Fruit fly (Drosophila melanogaster) whole organism, embryonic: ENCODE results near the gene SCaMC.

Experiments used
- Aef1 ChIP-seq: fragments of 200-800 bp; sonication (Bioruptor generic); IDR thresholded peaks from 3 replicates; pipeline ENCODE4 v1.3.6; 2022; ENCODE audit warnings: missing biosample characterization, missing genetic modification characterization
- CG10321 ChIP-seq: fragments of 200-800 bp; sonication (Bioruptor generic); IDR thresholded peaks from 2 replicates; pipeline ENCODE4 v1.3.6; 2022; ENCODE audit warnings: missing biosample characterization, missing genetic modification characterization
- CG11560 ChIP-seq: fragments of 200-800 bp; sonication (Bioruptor generic); IDR thresholded peaks from 3 replicates; pipeline ENCODE4 v1.3.6; 2022; ENCODE audit warnings: missing biosample characterization, missing genetic modification characterization
- CG12155 ChIP-seq: fragments of 200-800 bp; sonication (Bioruptor generic); optimal IDR thresholded peaks from 3 replicates; lab custom pipeline; 2016; ENCODE audit warnings: missing biosample characterization, missing genetic modification characterization
- CG12744 ChIP-seq: fragments of 200-800 bp; sonication (Bioruptor generic); optimal IDR thresholded peaks from 2 replicates; lab custom pipeline; 2016; ENCODE audit warnings: missing biosample characterization, missing genetic modification characterization
- CG17359 ChIP-seq: fragments of 200-800 bp; sonication (Bioruptor generic); optimal IDR thresholded peaks from 3 replicates; lab custom pipeline; 2018; ENCODE audit warnings: missing biosample characterization, mild to moderate bottlenecking, missing genetic modification characterization, moderate library complexity
- CG17361 ChIP-seq: fragments of 200-800 bp; sonication (Bioruptor generic); IDR thresholded peaks from 3 replicates; pipeline ENCODE4 v1.3.6; 2022; ENCODE audit warnings: missing biosample characterization, missing genetic modification characterization
- CG17912 ChIP-seq: fragments of 200-800 bp; sonication (Bioruptor generic); optimal IDR thresholded peaks from 2 replicates; lab custom pipeline; 2018; ENCODE audit warnings: missing biosample characterization, mild to moderate bottlenecking, missing genetic modification characterization
- CG18764 ChIP-seq: fragments of 200-800 bp; sonication (Bioruptor generic); optimal IDR thresholded peaks from 3 replicates; lab custom pipeline; 2016; ENCODE audit warnings: missing biosample characterization, missing genetic modification characterization
- CG31365 ChIP-seq: fragments of 200-800 bp; sonication (Bioruptor generic); optimal IDR thresholded peaks from 2 replicates; lab custom pipeline; 2018; ENCODE audit warnings: missing biosample characterization, mild to moderate bottlenecking, missing genetic modification characterization
- CG32532 ChIP-seq: fragments of 200-800 bp; sonication (Bioruptor generic); IDR thresholded peaks from 2 replicates; pipeline ENCODE4 v1.3.6; 2022; ENCODE audit warnings: missing biosample characterization, missing genetic modification characterization
- CG43689 ChIP-seq: fragments of 200-800 bp; sonication (Bioruptor generic); IDR thresholded peaks from 2 replicates; pipeline ENCODE4 v1.3.6; 2022; ENCODE audit warnings: missing biosample characterization, missing genetic modification characterization
- CG4617 ChIP-seq: fragments of 200-800 bp; sonication (Bioruptor generic); optimal IDR thresholded peaks from 3 replicates; lab custom pipeline; 2016; ENCODE audit warnings: missing biosample characterization, missing genetic modification characterization, borderline replicate concordance
- CG5180 ChIP-seq: fragments of 200-800 bp; sonication (Bioruptor generic); optimal IDR thresholded peaks from 3 replicates; lab custom pipeline; 2017; ENCODE audit warnings: missing biosample characterization, missing genetic modification characterization, mild to moderate bottlenecking, moderate library complexity, missing genetic modification reagents
- CG6689 ChIP-seq: fragments of 200-800 bp; sonication (Bioruptor generic); IDR thresholded peaks from 2 replicates; pipeline ENCODE4 v1.3.6; 2022; ENCODE audit warnings: missing biosample characterization, missing genetic modification characterization
- CG6813 ChIP-seq: fragments of 200-800 bp; sonication (Bioruptor generic); optimal IDR thresholded peaks from 2 replicates; lab custom pipeline; 2017; ENCODE audit warnings: missing biosample characterization, missing genetic modification characterization, mild to moderate bottlenecking, moderate library complexity, missing genetic modification reagents
- CG9215 ChIP-seq: fragments of 200-800 bp; sonication (Bioruptor generic); IDR thresholded peaks from 2 replicates; pipeline ENCODE4 v1.3.6; 2022; ENCODE audit warnings: missing biosample characterization, missing genetic modification characterization
- CG9727 ChIP-seq: fragments of 200-800 bp; sonication (Bioruptor generic); optimal IDR thresholded peaks from 3 replicates; lab custom pipeline; 2017; ENCODE audit warnings: missing biosample characterization, mild to moderate bottlenecking, missing genetic modification characterization
- Dad ChIP-seq: fragments of 200-800 bp; sonication (Bioruptor generic); optimal IDR thresholded peaks from 3 replicates; lab custom pipeline; 2016; ENCODE audit warnings: missing biosample characterization, missing genetic modification characterization
- Dip2 ChIP-seq: fragments of 200-800 bp; sonication (Bioruptor generic); IDR thresholded peaks from 2 replicates; pipeline ENCODE4 v1.3.6; 2022; ENCODE audit warnings: missing biosample characterization, missing genetic modification characterization
- Dll ChIP-seq: fragments of 200-800 bp; sonication (Bioruptor generic); IDR thresholded peaks from 4 replicates; pipeline ENCODE4 v1.3.6; 2022; ENCODE audit warnings: missing biosample characterization, missing genetic modification characterization; ENCODE audit not compliant: partially characterized antibody
- HLH3B ChIP-seq: fragments of 200-800 bp; sonication (Bioruptor generic); IDR thresholded peaks from 2 replicates; pipeline ENCODE4 v1.3.6; 2022; ENCODE audit warnings: missing biosample characterization, missing genetic modification characterization
- HLHmδ ChIP-seq: fragments of 200-800 bp; sonication (Bioruptor generic); optimal IDR thresholded peaks from 2 replicates; lab custom pipeline; 2018; ENCODE audit warnings: missing biosample characterization, mild to moderate bottlenecking, missing genetic modification characterization, moderate library complexity
- Hey ChIP-seq: fragments of 200-800 bp; sonication (Bioruptor generic); optimal IDR thresholded peaks from 3 replicates; lab custom pipeline; 2018; ENCODE audit warnings: missing biosample characterization, mild to moderate bottlenecking, missing genetic modification characterization
- Mad ChIP-seq: fragments of 200-800 bp; sonication (Bioruptor generic); optimal IDR thresholded peaks from 2 replicates; lab custom pipeline; 2016; ENCODE audit warnings: missing biosample characterization, missing genetic modification characterization
- NC2β ChIP-seq: fragments of 200-800 bp; sonication (Bioruptor generic); optimal IDR thresholded peaks from 2 replicates; lab custom pipeline; 2016; ENCODE audit warnings: missing biosample characterization, missing genetic modification characterization
- Rfx ChIP-seq: fragments of 200-800 bp; sonication (Bioruptor generic); IDR thresholded peaks from 2 replicates; pipeline ENCODE4 v1.3.6; 2022; ENCODE audit warnings: missing biosample characterization, missing genetic modification characterization
- Stat92E ChIP-seq, 3 experiments: fragments of >200 bp in 2 of 3; fragments of 200-800 bp in 1 of 3; sonication (Bioruptor generic) in 1 of 3; optimal IDR thresholded peaks; 2 replicates each; lab custom pipeline; 2017 to 2019; ENCODE audit warnings: missing biosample characterization in 3 of 3, missing genetic modification characterization in 3 of 3, mild to moderate bottlenecking in 1 of 3, moderate library complexity in 1 of 3
- Usf ChIP-seq: fragments of 200-800 bp; sonication (Bioruptor generic); optimal IDR thresholded peaks from 2 replicates; lab custom pipeline; 2017; ENCODE audit warnings: missing genotype, missing biosample characterization, missing genetic modification characterization
- ase ChIP-seq: fragments of 200-800 bp; sonication (Bioruptor generic); IDR thresholded peaks from 3 replicates; pipeline ENCODE4 v1.3.6; 2022; ENCODE audit warnings: missing biosample characterization, missing genetic modification characterization
- ato ChIP-seq: fragments of 200-800 bp; sonication (Bioruptor generic); IDR thresholded peaks from 2 replicates; pipeline ENCODE4 v1.3.6; 2022; ENCODE audit warnings: missing biosample characterization, missing genetic modification characterization; ENCODE audit not compliant: partially characterized antibody
- az2 ChIP-seq: fragments of 200-800 bp; sonication (Bioruptor generic); optimal IDR thresholded peaks from 3 replicates; lab custom pipeline; 2016; ENCODE audit warnings: missing biosample characterization, missing genetic modification characterization
- corto ChIP-seq: fragments of 200-800 bp; sonication (Bioruptor generic); optimal IDR thresholded peaks from 2 replicates; lab custom pipeline; 2016; ENCODE audit warnings: missing biosample characterization, mild to moderate bottlenecking, missing genetic modification characterization, moderate library complexity
- dpn ChIP-seq, 2 experiments: fragments of 200-800 bp; sonication (Bioruptor generic); optimal IDR thresholded peaks; 3 replicates each; lab custom pipeline; 2016; ENCODE audit warnings: missing biosample characterization in 2 of 2, missing genetic modification characterization in 2 of 2
- emc ChIP-seq: fragments of 200-800 bp; sonication (Bioruptor generic); optimal IDR thresholded peaks from 2 replicates; lab custom pipeline; 2016; ENCODE audit warnings: missing biosample characterization, missing genetic modification characterization
- ewg ChIP-seq: fragments of 200-800 bp; sonication (Bioruptor generic); optimal IDR thresholded peaks from 3 replicates; lab custom pipeline; 2017; ENCODE audit warnings: mild to moderate bottlenecking, missing biosample characterization, missing genetic modification reagents, missing genetic modification characterization
- gro ChIP-seq: fragments of 200-800 bp; sonication (Bioruptor generic); optimal IDR thresholded peaks from 2 replicates; lab custom pipeline; 2016; ENCODE audit warnings: missing biosample characterization, missing genetic modification characterization
- gsb ChIP-seq: fragments of 200-800 bp; sonication (Bioruptor generic); IDR thresholded peaks from 2 replicates; pipeline ENCODE4 v1.3.6; 2022; ENCODE audit warnings: missing biosample characterization, missing genetic modification characterization
- kay ChIP-seq: fragments of 200-800 bp; sonication (Bioruptor generic); optimal IDR thresholded peaks from 2 replicates; lab custom pipeline; 2016; ENCODE audit warnings: missing biosample characterization, missing genetic modification characterization
- ken ChIP-seq: fragments of 200-800 bp; sonication (Bioruptor generic); IDR thresholded peaks from 3 replicates; pipeline ENCODE4 v1.3.6; 2022; ENCODE audit warnings: missing biosample characterization, missing genetic modification characterization
- lmd ChIP-seq: fragments of 200-800 bp; sonication (Bioruptor generic); IDR thresholded peaks from 2 replicates; pipeline ENCODE4 v1.3.6; 2022; ENCODE audit warnings: missing biosample characterization, missing genetic modification characterization
- nerfin-2 ChIP-seq: fragments of 200-800 bp; sonication (Bioruptor generic); IDR thresholded peaks from 2 replicates; pipeline ENCODE4 v1.3.6; 2022; ENCODE audit warnings: missing biosample characterization, missing genetic modification characterization; ENCODE audit not compliant: partially characterized antibody
- odd ChIP-seq: fragments of 200-800 bp; sonication (Bioruptor generic); optimal IDR thresholded peaks from 2 replicates; lab custom pipeline; 2017; ENCODE audit warnings: missing biosample characterization, mild to moderate bottlenecking, missing genetic modification characterization
- pho ChIP-seq: fragments of 200-800 bp; sonication (Bioruptor generic); optimal IDR thresholded peaks from 2 replicates; lab custom pipeline; 2016; ENCODE audit warnings: missing biosample characterization, missing genetic modification characterization
- sens ChIP-seq: fragments of 200-800 bp; sonication (Bioruptor generic); peaks from one replicate; lab custom pipeline; 2016; ENCODE audit warnings: missing biosample characterization, missing genetic modification characterization
- sna ChIP-seq: fragments of 200-800 bp; sonication (Bioruptor generic); IDR thresholded peaks from 2 replicates; pipeline ENCODE4 v1.3.6; 2022; ENCODE audit warnings: missing biosample characterization, missing genetic modification characterization; ENCODE audit not compliant: partially characterized antibody
- stwl ChIP-seq: fragments of 200-800 bp; sonication (Bioruptor generic); optimal IDR thresholded peaks from 3 replicates; lab custom pipeline; 2018; ENCODE audit warnings: missing biosample characterization, mild to moderate bottlenecking, missing genetic modification characterization, moderate library complexity
- tup ChIP-seq: fragments of 200-800 bp; sonication (Bioruptor generic); optimal IDR thresholded peaks from 2 replicates; lab custom pipeline; 2016; ENCODE audit warnings: missing biosample characterization, mild to moderate bottlenecking, missing genetic modification characterization, moderate library complexity
- wor ChIP-seq: fragments of 200-800 bp; sonication (Bioruptor generic); IDR thresholded peaks from 2 replicates; pipeline ENCODE4 v1.3.6; 2022; ENCODE audit warnings: missing biosample characterization, missing genetic modification characterization
- zfh2 ChIP-seq: fragments of 200-800 bp; sonication (Bioruptor generic); optimal IDR thresholded peaks from 2 replicates; lab custom pipeline; 2016; ENCODE audit warnings: missing biosample characterization, missing genetic modification characterization

SCaMC gene

dm6 chr3L:12406999-12407632 is 7.5 kb downstream of the SCaMC start (continued):
- TF ChIP-seq CG10321 (GFP tag; lab: Robert Waterston, UW), result peak; percentile 85
- peak; percentile 75 to 91 for TF ChIP-seq dpn (GFP tag; optimal IDR thresholded peaks at IDR 0.05; lab: Kevin White, UChicago)
- TF ChIP-seq Dll (GFP tag; lab: Robert Waterston, UW), result no peak
- TF ChIP-seq lmd, result peak; percentile 62; the same call in 1 of the 2 replicates
- no peak for TF ChIP-seq Dip2 (GFP tag; lab: Robert Waterston, UW)
- TF ChIP-seq Aef1 (GFP tag; lab: Robert Waterston, UW), result peak; percentile 57
- peak; percentile 85 for TF ChIP-seq CG9727 (GFP tag; lab: Kevin White, UChicago)
- TF ChIP-seq CG12744 (GFP tag; lab: Kevin White, UChicago), result peak; percentile 93
- peak; percentile 54; the same call in 1 of the 3 replicates for TF ChIP-seq CG11560
- TF ChIP-seq Stat92E (GFP tag; optimal IDR thresholded peaks at IDR 0.05; lab: Kevin White, UChicago), result no peak
- TF ChIP-seq CG6689 (GFP tag; lab: Robert Waterston, UW), result peak; percentile 84
- TF ChIP-seq gro, result peak; percentile 96
- TF ChIP-seq wor, result peak; percentile 26; the same call in 1 of the 2 replicates
- TF ChIP-seq ato, result no peak
- peak; percentile 24; the same call in 1 of the 2 replicates for TF ChIP-seq sna (GFP tag; lab: Robert Waterston, UW)
- peak; percentile 80 for TF ChIP-seq Mad
- peak; percentile 90 for TF ChIP-seq gsb (GFP tag; lab: Robert Waterston, UW)
- TF ChIP-seq stwl, result no peak
- peak; percentile 86 for TF ChIP-seq CG18764 (GFP tag; lab: Kevin White, UChicago)
- TF ChIP-seq CG6813, result peak; percentile 94
- TF ChIP-seq Usf, result peak; percentile 14
- peak; percentile 90 for TF ChIP-seq CG17912 (GFP tag; lab: Kevin White, UChicago)
- TF ChIP-seq pho (GFP tag; lab: Kevin White, UChicago), result peak; percentile 96
- peak; percentile 84 for TF ChIP-seq emc (GFP tag; lab: Kevin White, UChicago)
- TF ChIP-seq kay (GFP tag; lab: Kevin White, UChicago), result peak; percentile 99
- peak; percentile 78 for TF ChIP-seq ewg
- TF ChIP-seq CG4617, result peak; percentile 53
- no peak; the same call in 2 of the 3 replicates for TF ChIP-seq CG17361 (GFP tag; lab: Robert Waterston, UW)
- TF ChIP-seq Rfx, result peak; percentile 92
- peak; percentile 94 for TF ChIP-seq Hey (tag; lab: Kevin White, UChicago)
- peak; percentile 88 for TF ChIP-seq CG31365 (tag; lab: Kevin White, UChicago)
- TF ChIP-seq odd (GFP tag; lab: Kevin White, UChicago), result peak; percentile 92
- TF ChIP-seq CG5180 (GFP tag; lab: Kevin White, UChicago), result peak; percentile 87
- peak; percentile 72 for TF ChIP-seq ken
- no peak for TF ChIP-seq nerfin-2 (GFP tag; lab: Robert Waterston, UW)
- TF ChIP-seq tup, result peak; percentile 92
- TF ChIP-seq CG9215 (GFP tag; lab: Robert Waterston, UW), result peak; percentile 34
- peak; percentile 90 for TF ChIP-seq CG43689
- peak; percentile 39 for TF ChIP-seq az2 (GFP tag; lab: Kevin White, UChicago)
- TF ChIP-seq zfh2 (GFP tag; lab: Kevin White, UChicago), result peak; percentile 71
- peak; percentile 15 for TF ChIP-seq corto (GFP tag; lab: Kevin White, UChicago)
- TF ChIP-seq CG32532 (GFP tag; lab: Robert Waterston, UW), result peak; percentile 74
- peak; percentile 82; the same call in 2 of the 3 replicates for TF ChIP-seq ase (GFP tag; lab: Robert Waterston, UW)
- TF ChIP-seq HLH3B (GFP tag; lab: Robert Waterston, UW), result peak; percentile 94
- no peak for TF ChIP-seq HLHmδ (GFP tag; lab: Kevin White, UChicago)
- peak; percentile 94 for TF ChIP-seq CG17359 (tag; lab: Kevin White, UChicago)
- peak; percentile 95 for TF ChIP-seq sens (GFP tag; lab: Kevin White, UChicago)
- TF ChIP-seq Dad, result peak; percentile 85
- TF ChIP-seq CG12155 (GFP tag; lab: Kevin White, UChicago), result peak; percentile 68
- TF ChIP-seq NC2β (GFP tag; lab: Kevin White, UChicago), result peak; percentile 81
